Fruit fly (Drosophila melanogaster) whole organism, prepupa: ENCODE data around the gene ZnT77C.
A peak's percentile ranks its signal among the peaks of the same experiment; 100 is the strongest.
"Not testable (repeated sequence)": the region's sequence is repeated elsewhere in the genome, so short reads cannot be mapped to it uniquely, and the experiment has no call there.

Source experiments
- Blimp-1 ChIP-seq: fragments of 200-800 bp; sonication (Bioruptor generic); optimal IDR thresholded peaks from 3 replicates; lab custom pipeline; 2017; ENCODE audit warnings: missing biosample characterization, missing genetic modification characterization, mild to moderate bottlenecking, moderate library complexity, missing genetic modification reagents
- CG10669 ChIP-seq: fragments of 200-800 bp; sonication (Bioruptor generic); optimal IDR thresholded peaks from 3 replicates; lab custom pipeline; 2018; ENCODE audit warnings: missing biosample characterization, mild to moderate bottlenecking, missing genetic modification characterization, moderate library complexity
- CG15336 ChIP-seq: fragments of 200-800 bp; sonication (Bioruptor generic); IDR thresholded peaks from 2 replicates; pipeline ENCODE4 v1.3.6; 2022; ENCODE audit warnings: missing biosample characterization, missing genetic modification characterization
- CG16779 ChIP-seq: fragments of 200-800 bp; sonication (Bioruptor generic); optimal IDR thresholded peaks from 3 replicates; lab custom pipeline; 2017; ENCODE audit warnings: missing biosample characterization, mild to moderate bottlenecking, missing genetic modification characterization
- CG32006 ChIP-seq: fragments of 200-800 bp; sonication (Bioruptor generic); optimal IDR thresholded peaks from 3 replicates; lab custom pipeline; 2017; ENCODE audit warnings: missing biosample characterization, mild to moderate bottlenecking, missing genetic modification characterization
- CG34406 ChIP-seq: fragments of 200-800 bp; sonication (Bioruptor generic); optimal IDR thresholded peaks from 3 replicates; lab custom pipeline; 2016; ENCODE audit warnings: missing biosample characterization, missing genetic modification characterization
- CG3919 ChIP-seq: fragments of 200-800 bp; sonication (Bioruptor generic); optimal IDR thresholded peaks from 3 replicates; lab custom pipeline; 2016; ENCODE audit warnings: missing biosample characterization, missing genetic modification characterization
- CG4318 ChIP-seq: fragments of 200-800 bp; sonication (Bioruptor generic); optimal IDR thresholded peaks from 3 replicates; lab custom pipeline; 2017; ENCODE audit warnings: missing biosample characterization, mild to moderate bottlenecking, missing genetic modification characterization
- CG6276 ChIP-seq: fragments of 200-800 bp; sonication (Bioruptor generic); optimal IDR thresholded peaks from 2 replicates; lab custom pipeline; 2017; ENCODE audit warnings: missing biosample characterization, mild to moderate bottlenecking, missing genetic modification characterization
- CG6792 ChIP-seq: fragments of 200-800 bp; sonication (Bioruptor generic); optimal IDR thresholded peaks from 3 replicates; lab custom pipeline; 2016; ENCODE audit warnings: missing biosample characterization, missing genetic modification characterization
- CG6808 ChIP-seq: fragments of 200-800 bp; sonication (Bioruptor generic); optimal IDR thresholded peaks from 3 replicates; lab custom pipeline; 2017; ENCODE audit warnings: missing biosample characterization, missing genetic modification characterization, mild to moderate bottlenecking, moderate library complexity, missing genetic modification reagents
- CG6854 ChIP-seq: fragments of 200-800 bp; sonication (Bioruptor generic); optimal IDR thresholded peaks from 2 replicates; lab custom pipeline; 2017; ENCODE audit warnings: missing biosample characterization, mild to moderate bottlenecking, missing genetic modification characterization
- CG7368 ChIP-seq: fragments of 200-800 bp; sonication (Bioruptor generic); optimal IDR thresholded peaks from 3 replicates; lab custom pipeline; 2016; ENCODE audit warnings: missing biosample characterization, missing genetic modification characterization
- CG8632 ChIP-seq: fragments of 200-800 bp; sonication (Bioruptor generic); optimal IDR thresholded peaks from 3 replicates; lab custom pipeline; 2016; ENCODE audit warnings: missing biosample characterization, missing genetic modification characterization
- Eip75B ChIP-seq: fragments of 200-800 bp; sonication (Bioruptor generic); optimal IDR thresholded peaks from 3 replicates; lab custom pipeline; 2016; ENCODE audit warnings: missing biosample characterization, missing genetic modification characterization
- Eip78C ChIP-seq: fragments of 200-800 bp; sonication (Bioruptor generic); peaks from one replicate; lab custom pipeline; 2016; ENCODE audit warnings: missing biosample characterization, missing genetic modification characterization
- Hr38 ChIP-seq: sonication (Bioruptor generic); optimal IDR thresholded peaks from 2 replicates; lab custom pipeline; 2016; ENCODE audit warnings: missing biosample characterization, missing genetic modification characterization
- Hr4 ChIP-seq: fragments of 200-800 bp; sonication (Bioruptor generic); optimal IDR thresholded peaks from 3 replicates; lab custom pipeline; 2016; ENCODE audit warnings: missing biosample characterization, missing genetic modification characterization
- Met ChIP-seq: fragments of 200-800 bp; sonication (Bioruptor generic); optimal IDR thresholded peaks from 3 replicates; lab custom pipeline; 2016; ENCODE audit warnings: missing biosample characterization, missing genetic modification characterization
- OdsH ChIP-seq: fragments of 200-800 bp; sonication (Bioruptor generic); optimal IDR thresholded peaks from 3 replicates; lab custom pipeline; 2016; ENCODE audit warnings: missing biosample characterization, missing genetic modification characterization
- Sox102F ChIP-seq: fragments of 200-800 bp; sonication (Bioruptor generic); optimal IDR thresholded peaks from 2 replicates; lab custom pipeline; 2016; ENCODE audit warnings: missing biosample characterization, mild to moderate bottlenecking, missing genetic modification characterization
- dac ChIP-seq: fragments of 200-800 bp; sonication (Bioruptor generic); optimal IDR thresholded peaks from 2 replicates; lab custom pipeline; 2017; ENCODE audit warnings: missing biosample characterization, mild to moderate bottlenecking, missing genetic modification characterization
- dsx ChIP-seq: fragments of 200-800 bp; optimal IDR thresholded peaks from 3 replicates; lab custom pipeline; 2019; ENCODE audit warnings: missing biosample characterization, mild to moderate bottlenecking, missing genetic modification characterization, moderate library complexity; ENCODE audit not compliant: poor library complexity, severe bottlenecking
- eg ChIP-seq: fragments of 200-800 bp; sonication (Bioruptor generic); IDR thresholded peaks from 3 replicates; pipeline ENCODE4 v1.3.6; 2022; ENCODE audit warnings: missing biosample characterization, missing genetic modification characterization
- esn ChIP-seq: fragments of 200-800 bp; sonication (Bioruptor generic); optimal IDR thresholded peaks from 2 replicates; lab custom pipeline; 2016; ENCODE audit warnings: missing biosample characterization, mild to moderate bottlenecking, missing genetic modification characterization, moderate library complexity
- fd85E ChIP-seq: fragments of 200-800 bp; sonication (Bioruptor generic); optimal IDR thresholded peaks from 3 replicates; lab custom pipeline; 2016; ENCODE audit warnings: missing biosample characterization, missing genetic modification characterization
- lz ChIP-seq: fragments of 200-800 bp; sonication (Bioruptor generic); optimal IDR thresholded peaks from 3 replicates; lab custom pipeline; 2016; ENCODE audit warnings: missing biosample characterization, missing genetic modification characterization
- net ChIP-seq: fragments of 200-800 bp; sonication (Bioruptor generic); optimal IDR thresholded peaks from 3 replicates; lab custom pipeline; 2016; ENCODE audit warnings: missing biosample characterization, missing genetic modification characterization
- pdm3 ChIP-seq: fragments of 200-800 bp; sonication (Bioruptor generic); optimal IDR thresholded peaks from 3 replicates; lab custom pipeline; 2016; ENCODE audit warnings: missing biosample characterization, missing genetic modification characterization
- ss ChIP-seq, 2 experiments: fragments of 200-800 bp; sonication (Bioruptor generic); optimal IDR thresholded peaks; 2 replicates in 1 of 2; 3 replicates in 1 of 2; lab custom pipeline; 2017 to 2018; ENCODE audit warnings: mild to moderate bottlenecking in 2 of 2, missing biosample characterization in 2 of 2, missing genetic modification characterization in 2 of 2, moderate library complexity in 1 of 2
- svp ChIP-seq: fragments of 200-800 bp; sonication (Bioruptor generic); peaks from one replicate; lab custom pipeline; 2016; ENCODE audit warnings: missing biosample characterization, missing genetic modification characterization
- topi ChIP-seq: fragments of 200-800 bp; sonication (Bioruptor generic); optimal IDR thresholded peaks from 3 replicates; lab custom pipeline; 2016; ENCODE audit warnings: missing biosample characterization, missing genetic modification characterization
- vri ChIP-seq: fragments of 200-800 bp; sonication (Bioruptor generic); optimal IDR thresholded peaks from 3 replicates; lab custom pipeline; 2016; ENCODE audit warnings: missing biosample characterization, mild to moderate bottlenecking, missing genetic modification characterization

The ZnT77C gene

dm6 chr3L:20508136-20508635 lies 13.5 kb upstream of the ZnT77C start (continued):
- TF ChIP-seq fd85E: peak; percentile 75
- TF ChIP-seq pdm3: peak; percentile 93
- peak; percentile 70 for TF ChIP-seq dac (GFP tag; lab: Kevin White, UChicago)
- TF ChIP-seq Met (GFP tag; lab: Kevin White, UChicago): peak; percentile 95
- peak; percentile 91; the same call in 2 of the 3 replicates for TF ChIP-seq eg (GFP tag; lab: Robert Waterston, UW)
- peak; percentile 91 for TF ChIP-seq CG6808
- peak; percentile 94 for TF ChIP-seq topi (GFP tag; lab: Kevin White, UChicago)
- TF ChIP-seq Blimp-1 (GFP tag; lab: Kevin White, UChicago): peak; percentile 80
- TF ChIP-seq CG10669: peak; percentile 91
- no peak for TF ChIP-seq Hr38
- peak; percentile 89 for TF ChIP-seq CG32006 (GFP tag; lab: Kevin White, UChicago)
- TF ChIP-seq CG6792 (GFP tag; lab: Kevin White, UChicago): peak; percentile 90
- peak; percentile 84 for TF ChIP-seq CG15336
- TF ChIP-seq net (GFP tag; lab: Kevin White, UChicago): peak; percentile 91
- TF ChIP-seq CG16779 (tag; lab: Kevin White, UChicago): peak; percentile 81
- TF ChIP-seq lz (GFP tag; lab: Kevin White, UChicago): peak; percentile 91
- TF ChIP-seq CG6854 (GFP tag; lab: Kevin White, UChicago): peak; percentile 80
- peak; percentile 91 for TF ChIP-seq Hr4 (GFP tag; lab: Kevin White, UChicago)
- peak; percentile 97 for TF ChIP-seq svp (GFP tag; lab: Kevin White, UChicago)
- TF ChIP-seq ss (GFP tag; optimal IDR thresholded peaks at IDR 0.05; lab: Kevin White, UChicago): peak; percentile 91 to 92
- peak; percentile 92 for TF ChIP-seq vri (GFP tag; lab: Kevin White, UChicago)
- peak; percentile 92 for TF ChIP-seq Eip75B (GFP tag; lab: Kevin White, UChicago)
- peak; percentile 82 for TF ChIP-seq CG4318

- no peak for TF ChIP-seq esn (GFP tag; lab: Kevin White, UChicago)
- TF ChIP-seq Hr38: no peak
- 0 out of 2 replicates have a peak, but pooled peaks have one; percentile 18 for TF ChIP-seq CG15336
- TF ChIP-seq vri (GFP tag; lab: Kevin White, UChicago): no peak
- no peak for TF ChIP-seq OdsH (GFP tag; lab: Kevin White, UChicago)
- TF ChIP-seq Eip78C: peak; percentile 70
- no peak for TF ChIP-seq CG7368 (GFP tag; lab: Kevin White, UChicago)
Measured at dm6 chr3L:20507552-20507951, 12.8 kb upstream of the ZnT77C start.

dm6 chr3L:20505732-20506131 lies 11.0 kb upstream of the ZnT77C start, which contains the start of gene CG5078:
Gene CG5078 (plus strand): TSS chr3L:20506032.
- no peak for TF ChIP-seq CG34406 (GFP tag; lab: Kevin White, UChicago)
- TF ChIP-seq dsx: no peak
- TF ChIP-seq Hr4 (GFP tag; lab: Kevin White, UChicago): no peak
- TF ChIP-seq CG3919 (GFP tag; lab: Kevin White, UChicago): no peak
- no peak for TF ChIP-seq CG4318
- TF ChIP-seq pdm3: no peak
- no peak for TF ChIP-seq net (GFP tag; lab: Kevin White, UChicago)
- TF ChIP-seq Sox102F: no peak
- no peak for TF ChIP-seq svp (GFP tag; lab: Kevin White, UChicago)
- TF ChIP-seq CG7368 (GFP tag; lab: Kevin White, UChicago): no peak
- no peak for TF ChIP-seq CG8632 (GFP tag; lab: Kevin White, UChicago)
- no peak for TF ChIP-seq CG16779 (tag; lab: Kevin White, UChicago)
- no peak for TF ChIP-seq CG6276 (GFP tag; lab: Kevin White, UChicago)
- TF ChIP-seq Blimp-1 (GFP tag; lab: Kevin White, UChicago): no peak
- TF ChIP-seq topi (GFP tag; lab: Kevin White, UChicago): no peak

dm6 chr3L:20503886-20504285 lies 9.2 kb upstream of the ZnT77C start, which contains the start of gene CG17637:
Gene CG17637 (plus strand): TSS chr3L:20504186.
- TF ChIP-seq CG6808; CG6854 (GFP tag; lab: Kevin White, UChicago); CG15336: not testable (repeated sequence)
